Worm (Caenorhabditis elegans): Measurements from ENCODE around the gene Y53G8AM.4.

ce11 chrIII:3219050-3219449 is 36.4 kb downstream of the Y53G8AM.4 start, which contains the start of gene frm-8:
- TF ChIP-seq elt-3 (tag; optimal IDR thresholded peaks at IDR 0.05), result no peak
- no peak for TF ChIP-seq unc-62 (GFP tag; optimal IDR thresholded peaks at IDR 0.05)
- no peak for TF ChIP-seq nhr-77 (tag; optimal IDR thresholded peaks at IDR 0.05)
- no peak for TF ChIP-seq ztf-11 (tag; optimal IDR thresholded peaks at IDR 0.05)

Measured in whole organism, L2 larva.